Fruit fly (Drosophila melanogaster) whole organism, embryonic: Measurements from ENCODE around the gene CG7879.

Experiments
- BEAF-32 ChIP-seq: fragments of 200-800 bp; sonication (Bioruptor generic); optimal IDR thresholded peaks from 3 replicates; lab custom pipeline; 2017; ENCODE audit warnings: missing biosample characterization, missing genetic modification characterization, mild to moderate bottlenecking, moderate library complexity, missing genetic modification reagents
- CG10959 ChIP-seq: fragments of 200-800 bp; sonication (Bioruptor generic); IDR thresholded peaks from 2 replicates; pipeline ENCODE4 v1.3.6; 2022; ENCODE audit warnings: missing biosample characterization, missing genetic modification characterization
- CG10979 ChIP-seq: fragments of 200-800 bp; sonication (Bioruptor generic); optimal IDR thresholded peaks from 2 replicates; lab custom pipeline; 2018; ENCODE audit warnings: missing biosample characterization, mild to moderate bottlenecking, missing genetic modification characterization, moderate library complexity
- CG11560 ChIP-seq: fragments of 200-800 bp; sonication (Bioruptor generic); IDR thresholded peaks from 3 replicates; pipeline ENCODE4 v1.3.6; 2022; ENCODE audit warnings: missing biosample characterization, missing genetic modification characterization
- CG11696 ChIP-seq: fragments of 200-800 bp; sonication (Bioruptor generic); IDR thresholded peaks from 2 replicates; pipeline ENCODE4 v1.3.6; 2022; ENCODE audit warnings: missing biosample characterization, missing genetic modification characterization
- CG12219 ChIP-seq: fragments of 200-800 bp; sonication (Bioruptor generic); optimal IDR thresholded peaks from 3 replicates; lab custom pipeline; 2018; ENCODE audit warnings: missing biosample characterization, mild to moderate bottlenecking, missing genetic modification characterization
- CG13894 ChIP-seq: fragments of 200-800 bp; sonication (Bioruptor generic); optimal IDR thresholded peaks from 3 replicates; lab custom pipeline; 2018; ENCODE audit warnings: missing biosample characterization, mild to moderate bottlenecking, missing genetic modification characterization, moderate library complexity
- CG1602 ChIP-seq: fragments of 200-800 bp; sonication (Bioruptor generic); optimal IDR thresholded peaks from 3 replicates; lab custom pipeline; 2016; ENCODE audit warnings: missing biosample characterization, missing genetic modification characterization
- CG16813 ChIP-seq: fragments of 200-800 bp; sonication (Bioruptor generic); IDR thresholded peaks from 3 replicates; pipeline ENCODE4 v1.3.6; 2022; ENCODE audit warnings: missing biosample characterization, missing genetic modification characterization; ENCODE audit not compliant: partially characterized antibody
- CG18619 ChIP-seq: fragments of 200-800 bp; sonication (Bioruptor generic); optimal IDR thresholded peaks from 3 replicates; lab custom pipeline; 2017; ENCODE audit warnings: missing biosample characterization, mild to moderate bottlenecking, missing genetic modification characterization
- CG2129 ChIP-seq: fragments of 200-800 bp; sonication (Bioruptor generic); IDR thresholded peaks from 2 replicates; pipeline ENCODE4 v1.3.6; 2022; ENCODE audit warnings: missing biosample characterization, missing genetic modification characterization; ENCODE audit not compliant: partially characterized antibody
- CG3065 ChIP-seq: fragments of 200-800 bp; sonication (Bioruptor generic); optimal IDR thresholded peaks from 2 replicates; lab custom pipeline; 2016; ENCODE audit warnings: missing biosample characterization, missing genetic modification characterization
- CG32772 ChIP-seq: fragments of 200-800 bp; sonication (Bioruptor generic); IDR thresholded peaks from 2 replicates; pipeline ENCODE4 v1.3.6; 2022; ENCODE audit warnings: missing biosample characterization, missing genetic modification characterization
- CG43689 ChIP-seq: fragments of 200-800 bp; sonication (Bioruptor generic); IDR thresholded peaks from 2 replicates; pipeline ENCODE4 v1.3.6; 2022; ENCODE audit warnings: missing biosample characterization, missing genetic modification characterization
- CG4707 ChIP-seq: fragments of 200-800 bp; sonication (Bioruptor generic); optimal IDR thresholded peaks from 2 replicates; lab custom pipeline; 2018; ENCODE audit warnings: missing biosample characterization, mild to moderate bottlenecking, missing genetic modification characterization, moderate library complexity
- CG4854 ChIP-seq: fragments of 200-800 bp; sonication (Bioruptor generic); optimal IDR thresholded peaks from 2 replicates; lab custom pipeline; 2016; ENCODE audit warnings: missing biosample characterization, missing genetic modification characterization, inconsistent platforms
- CG6254 ChIP-seq: fragments of 200-800 bp; sonication (Bioruptor generic); optimal IDR thresholded peaks from 3 replicates; lab custom pipeline; 2017; ENCODE audit warnings: mild to moderate bottlenecking, missing biosample characterization, missing genetic modification reagents, missing genetic modification characterization
- CG7357 ChIP-seq: fragments of 200-800 bp; sonication (Bioruptor generic); IDR thresholded peaks from 3 replicates; pipeline ENCODE4 v1.3.6; 2022; ENCODE audit warnings: missing biosample characterization, missing genetic modification characterization
- CG7556 ChIP-seq: fragments of 200-800 bp; sonication (Bioruptor generic); optimal IDR thresholded peaks from 2 replicates; lab custom pipeline; 2017; ENCODE audit warnings: missing biosample characterization, mild to moderate bottlenecking, missing genetic modification characterization
- CG9215 ChIP-seq: fragments of 200-800 bp; sonication (Bioruptor generic); IDR thresholded peaks from 2 replicates; pipeline ENCODE4 v1.3.6; 2022; ENCODE audit warnings: missing biosample characterization, missing genetic modification characterization
- CG9797 ChIP-seq: fragments of 200-800 bp; sonication (Bioruptor generic); optimal IDR thresholded peaks from 3 replicates; lab custom pipeline; 2018; ENCODE audit warnings: missing biosample characterization, mild to moderate bottlenecking, missing genetic modification characterization
- CkIIα-i1 ChIP-seq: fragments of 200-800 bp; sonication (Bioruptor generic); IDR thresholded peaks from 2 replicates; pipeline ENCODE4 v1.3.6; 2022; ENCODE audit warnings: missing biosample characterization, missing genetic modification characterization
- Dbx ChIP-seq: fragments of 200-800 bp; sonication (Bioruptor generic); IDR thresholded peaks from 3 replicates; pipeline ENCODE4 v1.3.6; 2022; ENCODE audit warnings: missing biosample characterization, missing genetic modification characterization
- Dip2 ChIP-seq: fragments of 200-800 bp; sonication (Bioruptor generic); IDR thresholded peaks from 2 replicates; pipeline ENCODE4 v1.3.6; 2022; ENCODE audit warnings: missing biosample characterization, missing genetic modification characterization
- E2f2 ChIP-seq: fragments of 200-800 bp; sonication (Bioruptor generic); IDR thresholded peaks from 2 replicates; pipeline ENCODE4 v1.3.6; 2022; ENCODE audit warnings: missing biosample characterization, missing genetic modification characterization
- Hr51 ChIP-seq, 2 experiments: fragments of 200-800 bp; sonication (Bioruptor generic); optimal IDR thresholded peaks; 2 replicates in 1 of 2; 3 replicates in 1 of 2; lab custom pipeline; 2016 to 2018; ENCODE audit warnings: missing biosample characterization in 2 of 2, missing genetic modification characterization in 2 of 2, mild to moderate bottlenecking in 1 of 2, moderate library complexity in 1 of 2
- Hsf ChIP-seq: fragments of 200-800 bp; sonication (Bioruptor generic); optimal IDR thresholded peaks from 3 replicates; lab custom pipeline; 2016; ENCODE audit warnings: missing biosample characterization, missing genetic modification characterization
- Lpt ChIP-seq: fragments of >200 bp; optimal IDR thresholded peaks from 2 replicates; lab custom pipeline; 2018; ENCODE audit warnings: missing biosample characterization, missing genetic modification characterization
- Mad ChIP-seq: fragments of 200-800 bp; sonication (Bioruptor generic); optimal IDR thresholded peaks from 2 replicates; lab custom pipeline; 2016; ENCODE audit warnings: missing biosample characterization, missing genetic modification characterization
- Max ChIP-seq: fragments of 200-800 bp; sonication (Bioruptor generic); optimal IDR thresholded peaks from 2 replicates; lab custom pipeline; 2016; ENCODE audit warnings: missing biosample characterization, mild to moderate bottlenecking, missing genetic modification characterization
- Optix ChIP-seq: fragments of 200-800 bp; sonication (Bioruptor generic); IDR thresholded peaks from 3 replicates; pipeline ENCODE4 v1.3.6; 2022; ENCODE audit warnings: missing biosample characterization, missing genetic modification characterization
- Side ChIP-seq: fragments of 200-800 bp; sonication (Bioruptor generic); optimal IDR thresholded peaks from 2 replicates; lab custom pipeline; 2016; ENCODE audit warnings: missing biosample characterization, missing genetic modification characterization
- Sin3A ChIP-seq: fragments of >200 bp; optimal IDR thresholded peaks from 2 replicates; lab custom pipeline; 2018
- Sox100B ChIP-seq: fragments of 200-800 bp; sonication (Bioruptor generic); optimal IDR thresholded peaks from 3 replicates; lab custom pipeline; 2018; ENCODE audit warnings: missing biosample characterization, mild to moderate bottlenecking, missing genetic modification characterization
- ara ChIP-seq: fragments of 200-800 bp; sonication (Bioruptor generic); IDR thresholded peaks from 2 replicates; pipeline ENCODE4 v1.3.6; 2022; ENCODE audit warnings: missing biosample characterization, missing genetic modification characterization
- cas ChIP-seq: fragments of 200-800 bp; sonication (Bioruptor generic); IDR thresholded peaks from 2 replicates; pipeline ENCODE4 v1.3.6; 2022; ENCODE audit warnings: missing biosample characterization, missing genetic modification characterization
- caup ChIP-seq: fragments of 200-800 bp; sonication (Bioruptor generic); optimal IDR thresholded peaks from 3 replicates; lab custom pipeline; 2017; ENCODE audit warnings: missing biosample characterization, mild to moderate bottlenecking, missing genetic modification characterization, moderate library complexity; ENCODE audit not compliant: severe bottlenecking
- cg ChIP-seq: fragments of 200-800 bp; sonication (Bioruptor generic); optimal IDR thresholded peaks from 3 replicates; lab custom pipeline; 2019; ENCODE audit warnings: missing biosample characterization, mild to moderate bottlenecking, missing genetic modification characterization, moderate library complexity
- gt ChIP-seq: fragments of 200-800 bp; sonication (Bioruptor generic); IDR thresholded peaks from 2 replicates; pipeline ENCODE4 v1.3.6; 2022; ENCODE audit warnings: missing biosample characterization, missing genetic modification characterization
- jumu ChIP-seq: fragments of 200-800 bp; sonication (Bioruptor generic); optimal IDR thresholded peaks from 3 replicates; lab custom pipeline; 2016; ENCODE audit warnings: missing biosample characterization, missing genetic modification characterization
- kni ChIP-seq: fragments of 200-800 bp; sonication (Bioruptor generic); optimal IDR thresholded peaks from 3 replicates; lab custom pipeline; 2017; ENCODE audit warnings: mild to moderate bottlenecking, missing biosample characterization, missing genetic modification reagents, missing genetic modification characterization
- mam ChIP-seq: fragments of 200-800 bp; sonication (Bioruptor generic); optimal IDR thresholded peaks from 3 replicates; lab custom pipeline; 2016; ENCODE audit warnings: missing biosample characterization, missing genetic modification characterization
- mirr ChIP-seq: fragments of 200-800 bp; sonication (Bioruptor generic); optimal IDR thresholded peaks from 3 replicates; lab custom pipeline; 2018; ENCODE audit warnings: missing biosample characterization, mild to moderate bottlenecking, missing genetic modification characterization
- odd ChIP-seq: fragments of 200-800 bp; sonication (Bioruptor generic); optimal IDR thresholded peaks from 2 replicates; lab custom pipeline; 2017; ENCODE audit warnings: missing biosample characterization, mild to moderate bottlenecking, missing genetic modification characterization
- pros ChIP-seq: fragments of 200-800 bp; sonication (Bioruptor generic); optimal IDR thresholded peaks from 3 replicates; lab custom pipeline; 2019; ENCODE audit warnings: missing biosample characterization, mild to moderate bottlenecking, missing genetic modification characterization, moderate library complexity
- pum ChIP-seq: fragments of 200-800 bp; sonication (Bioruptor generic); optimal IDR thresholded peaks from 2 replicates; lab custom pipeline; 2016; ENCODE audit warnings: missing biosample characterization, missing genetic modification characterization
- sim ChIP-seq: fragments of 200-800 bp; sonication (Bioruptor generic); IDR thresholded peaks from 2 replicates; pipeline ENCODE4 v1.3.6; 2022; ENCODE audit warnings: missing biosample characterization, missing genetic modification characterization
- so ChIP-seq: fragments of 200-800 bp; sonication (Bioruptor generic); IDR thresholded peaks from 3 replicates; pipeline ENCODE4 v1.3.6; 2022; ENCODE audit warnings: missing biosample characterization, missing genetic modification characterization
- wdn ChIP-seq: fragments of 200-800 bp; sonication (Bioruptor generic); IDR thresholded peaks from 2 replicates; pipeline ENCODE4 v1.3.6; 2022; ENCODE audit warnings: missing biosample characterization, missing genetic modification characterization
- wor ChIP-seq: fragments of 200-800 bp; sonication (Bioruptor generic); IDR thresholded peaks from 2 replicates; pipeline ENCODE4 v1.3.6; 2022; ENCODE audit warnings: missing biosample characterization, missing genetic modification characterization
- zf30C ChIP-seq: fragments of 200-800 bp; sonication (Bioruptor generic); optimal IDR thresholded peaks from 3 replicates; lab custom pipeline; 2018; ENCODE audit warnings: missing biosample characterization, mild to moderate bottlenecking, missing genetic modification characterization

The CG7879 gene

DNA sequence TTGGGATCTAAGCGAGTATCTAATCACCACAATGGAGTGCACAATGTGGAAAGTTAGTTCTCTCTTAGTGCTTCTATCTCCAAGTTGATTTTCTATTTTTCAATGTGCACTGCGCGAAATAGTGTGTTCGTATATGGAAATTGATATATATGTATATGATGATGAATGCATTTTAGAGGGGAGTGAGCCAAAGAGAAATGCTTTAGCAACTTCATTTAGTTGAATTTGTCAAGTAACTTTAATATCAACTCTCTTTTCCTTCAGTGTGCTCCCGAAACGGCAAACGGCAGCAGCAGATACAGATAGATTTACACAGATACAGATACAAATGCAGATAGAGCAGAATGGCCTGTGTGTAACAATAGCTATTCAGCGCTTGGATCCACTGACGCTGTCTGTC lies 15.6 kb upstream of the CG7879 start (continued):
- TF ChIP-seq BEAF-32 (GFP tag; lab: Kevin White, UChicago): no peak
- peak; percentile 30 for TF ChIP-seq CG6254 (GFP tag; lab: Kevin White, UChicago)
- peak; percentile 46 for TF ChIP-seq pum (GFP tag; lab: Kevin White, UChicago)
- TF ChIP-seq CG1602: peak; percentile 66
- peak; percentile 44 for TF ChIP-seq Side (GFP tag; lab: Kevin White, UChicago)
- peak; percentile 52 for TF ChIP-seq CG4707
- no peak for TF ChIP-seq CG16813 (GFP tag; lab: Robert Waterston, UW)
- peak; percentile 37; the same call in 1 of the 2 replicates for TF ChIP-seq CG11696
- TF ChIP-seq Lpt (GFP tag; lab: Kevin White, UChicago): no peak
- peak; percentile 70; the same call in 1 of the 2 replicates for TF ChIP-seq sim (GFP tag; lab: Robert Waterston, UW)
- TF ChIP-seq Hr51 (GFP tag; optimal IDR thresholded peaks at IDR 0.05; lab: Kevin White, UChicago): peak; percentile 41 to 71
- TF ChIP-seq CG18619 (GFP tag; lab: Kevin White, UChicago): peak; percentile 38
- TF ChIP-seq CG9797 (GFP tag; lab: Kevin White, UChicago): no peak
- TF ChIP-seq gt (GFP tag; lab: Robert Waterston, UW): peak; percentile 27; the same call in 1 of the 2 replicates
- peak; percentile 39 for TF ChIP-seq Mad (GFP tag; lab: Kevin White, UChicago)
- peak; percentile 14 for TF ChIP-seq cg (GFP tag; lab: Kevin White, UChicago)
- no peak for TF ChIP-seq CG10979
- no peak for TF ChIP-seq kni (GFP tag; lab: Kevin White, UChicago)
- peak; percentile 65; the same call in 2 of the 3 replicates for TF ChIP-seq Optix (GFP tag; lab: Robert Waterston, UW)
- no peak for TF ChIP-seq Sox100B (GFP tag; lab: Kevin White, UChicago)
- 0 out of 3 replicates have a peak, but pooled peaks have one; percentile 51 for TF ChIP-seq CG7357 (GFP tag; lab: Robert Waterston, UW)
- TF ChIP-seq Hsf: peak; percentile 69
- peak; percentile 22 for TF ChIP-seq CG3065 (GFP tag; lab: Kevin White, UChicago)
- TF ChIP-seq cas (GFP tag; lab: Robert Waterston, UW): no peak
- no peak for TF ChIP-seq Max (GFP tag; lab: Kevin White, UChicago)
- no peak for TF ChIP-seq Sin3A (lab: Kevin White, UChicago)
- TF ChIP-seq CG9215 (GFP tag; lab: Robert Waterston, UW): no peak
- TF ChIP-seq wor: no peak; the same call in 1 of the 2 replicates
- no peak for TF ChIP-seq Dip2 (GFP tag; lab: Robert Waterston, UW)
- no peak for TF ChIP-seq Dbx (GFP tag; lab: Robert Waterston, UW)
- peak; percentile 33 for TF ChIP-seq CG7556 (GFP tag; lab: Kevin White, UChicago)
- TF ChIP-seq CkIIα-i1: no peak
- TF ChIP-seq odd: peak; percentile 25
- TF ChIP-seq CG10959: no peak
- TF ChIP-seq CG12219: peak; percentile 64
- TF ChIP-seq caup (GFP tag; lab: Kevin White, UChicago): no peak
- no peak for TF ChIP-seq CG13894 (tag; lab: Kevin White, UChicago)
- no peak for TF ChIP-seq wdn
- TF ChIP-seq CG43689 (GFP tag; lab: Robert Waterston, UW): 0 out of 2 replicates have a peak, but pooled peaks have one; percentile 50
- TF ChIP-seq CG2129 (GFP tag; lab: Robert Waterston, UW): no peak
- no peak for TF ChIP-seq CG4854 (GFP tag; lab: Kevin White, UChicago)
- TF ChIP-seq jumu: peak; percentile 41
- peak; percentile 74 for TF ChIP-seq ara (GFP tag; lab: Robert Waterston, UW)
- no peak for TF ChIP-seq mam (GFP tag; lab: Kevin White, UChicago)
- TF ChIP-seq E2f2: no peak
- TF ChIP-seq CG11560: no peak
- peak; percentile 65 for TF ChIP-seq CG32772 (GFP tag; lab: Robert Waterston, UW)
- no peak for TF ChIP-seq pros (GFP tag; lab: Kevin White, UChicago)
- peak; percentile 67; the same call in 2 of the 3 replicates for TF ChIP-seq so
- TF ChIP-seq zf30C (GFP tag; lab: Kevin White, UChicago): peak; percentile 22
- TF ChIP-seq mirr (GFP tag; lab: Kevin White, UChicago): no peak
